Worm (Caenorhabditis elegans) whole organism, L1 larva: ENCODE results near the gene F42C5.6.

Experiments
- alr-1 ChIP-seq: fragments of 200-800 bp; sonication (Bioruptor generic); optimal IDR thresholded peaks from 2 replicates; lab custom pipeline; 2018; ENCODE audit warnings: borderline replicate concordance, mild to moderate bottlenecking, missing genetic modification characterization, missing compliant biosample characterization
- lin-13 ChIP-seq: fragments of 150-350 bp; optimal IDR thresholded peaks from 2 replicates; lab custom pipeline; 2014; ENCODE audit warnings: missing biosample characterization, missing genetic modification reagents, missing genetic modification characterization
- nhr-84 ChIP-seq: sonication (generic microtip); optimal IDR thresholded peaks from 2 replicates; lab custom pipeline; 2017; ENCODE audit warnings: missing biosample characterization, missing genetic modification characterization

- TF ChIP-seq alr-1 (no peak), nhr-84 (tag; lab: Kevin White, UChicago) (no peak), lin-13 (GFP tag; lab: Kevin White, UChicago) (no peak)
These were observed 23.8 kb upstream of the F42C5.6 start, which contains the start of gene ocr-4 for ce11 chrIV:7332695-7333094.
